Worm (Caenorhabditis elegans): ENCODE results near the gene T18D3.1.

DNA sequence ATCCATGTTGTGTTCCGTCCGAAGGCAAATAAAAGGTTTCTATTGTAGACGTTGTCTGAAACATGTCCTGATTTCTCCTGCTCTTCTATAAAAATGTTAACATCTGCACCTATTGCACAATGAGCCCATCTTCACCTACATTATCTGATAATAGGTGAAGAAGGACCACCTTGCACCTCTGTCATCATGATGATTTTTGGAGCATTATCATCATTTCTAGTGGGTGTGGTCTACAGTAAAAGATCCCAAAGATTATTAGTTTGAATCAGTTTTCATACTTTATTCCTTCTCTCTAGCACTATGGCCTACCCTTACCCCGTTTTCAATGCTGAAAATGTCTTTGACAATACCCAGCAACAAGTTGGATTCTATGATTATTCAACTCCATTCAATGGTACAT lies 24.2 kb upstream of the T18D3.1 start, which contains the start of gene med-1:
- TF ChIP-seq ceh-19 (GFP tag; optimal IDR thresholded peaks at IDR 0.05) = no peak
- TF ChIP-seq pha-4 (tag; optimal IDR thresholded peaks at IDR 0.05) = no peak
- TF ChIP-seq che-1 (tag; optimal IDR thresholded peaks at IDR 0.05) = no peak
- no peak for TF ChIP-seq pha-2 (tag; optimal IDR thresholded peaks at IDR 0.05)
- TF ChIP-seq hlh-6 (tag; optimal IDR thresholded peaks at IDR 0.05) = no peak
- TF ChIP-seq Y22D7AL.16 (tag; optimal IDR thresholded peaks at IDR 0.05) = no peak
- TF ChIP-seq ceh-9 (tag; optimal IDR thresholded peaks at IDR 0.05) = no peak
- TF ChIP-seq syd-9 (tag; optimal IDR thresholded peaks at IDR 0.05) = no peak
- TF ChIP-seq ztf-16 (tag; optimal IDR thresholded peaks at IDR 0.05) = no peak
- no peak for TF ChIP-seq C08G9.2 (tag; optimal IDR thresholded peaks at IDR 0.05)
- TF ChIP-seq npax-4 (tag; optimal IDR thresholded peaks at IDR 0.05) = no peak

Data from whole organism, late embryonic.